Worm (Caenorhabditis elegans) whole organism, L1 larva: ENCODE data around the gene mua-3.
A peak's percentile ranks its signal among the peaks of the same experiment; 100 is the strongest.

Experiments
- C16A3.4 ChIP-seq: fragments of 150-350 bp; optimal IDR thresholded peaks from 2 replicates; lab custom pipeline; 2014; ENCODE audit warnings: missing biosample characterization, missing genetic modification characterization
- F16B12.6 ChIP-seq: fragments of 150-350 bp; optimal IDR thresholded peaks from 2 replicates; lab custom pipeline; 2014; ENCODE audit warnings: missing biosample characterization, missing genetic modification characterization
- aha-1 ChIP-seq: fragments of 150-350 bp; optimal IDR thresholded peaks from 2 replicates; lab custom pipeline; 2014; ENCODE audit warnings: missing biosample characterization, missing genetic modification characterization
- ceh-63 ChIP-seq: fragments of 200-800 bp; sonication (Bioruptor generic); optimal IDR thresholded peaks from 2 replicates; lab custom pipeline; 2018; ENCODE audit warnings: mild to moderate bottlenecking, missing genetic modification characterization, missing compliant biosample characterization
- ceh-8 ChIP-seq: fragments of 200-800 bp; sonication (Bioruptor generic); optimal IDR thresholded peaks from 2 replicates; lab custom pipeline; 2018; ENCODE audit warnings: mild to moderate bottlenecking, missing genetic modification characterization, moderate library complexity, missing compliant biosample characterization
- ceh-82 ChIP-seq, 3 experiments: fragments of 150-350 bp in 1 of 3; sonication (generic microtip) in 2 of 3; optimal IDR thresholded peaks; 2 replicates each; lab custom pipeline; 2014 to 2017; ENCODE audit warnings: missing biosample characterization in 3 of 3, missing genetic modification characterization in 3 of 3
- ces-1 ChIP-seq: fragments of 150-350 bp; optimal IDR thresholded peaks from 2 replicates; lab custom pipeline; 2014; ENCODE audit warnings: missing biosample characterization, missing genetic modification reagents, missing genetic modification characterization
- dpl-1 ChIP-seq, 3 experiments: fragments of 150-350 bp in 2 of 3; sonication (generic microtip) in 1 of 3; optimal IDR thresholded peaks; 2 replicates each; lab custom pipeline; 2014 to 2017; ENCODE audit warnings: missing biosample characterization in 3 of 3, missing genetic modification characterization in 3 of 3, missing genetic modification reagents in 3 of 3
- dsc-1 ChIP-seq: sonication (generic microtip); optimal IDR thresholded peaks from 2 replicates; lab custom pipeline; 2016; ENCODE audit warnings: mild to moderate bottlenecking, missing genetic modification characterization, missing compliant biosample characterization
- efl-1 ChIP-seq, 4 experiments: fragments of 150-350 bp; optimal IDR thresholded peaks in 3 of 4; peaks in 1 of 4; 1 replicate in 1 of 4; 2 replicates in 3 of 4; lab custom pipeline; 2014; ENCODE audit warnings: missing biosample characterization in 2 of 4, missing genetic modification characterization in 2 of 4, missing genetic modification reagents in 2 of 4
- egl-27 ChIP-seq, 2 experiments: fragments of 150-350 bp in 1 of 2; sonication (generic microtip); optimal IDR thresholded peaks; 3 replicates each; lab custom pipeline; 2017 to 2018; ENCODE audit warnings: missing biosample characterization in 2 of 2, missing genetic modification characterization in 2 of 2, missing genetic modification reagents in 2 of 2
- elt-3 ChIP-seq, 6 experiments: fragments of 150-350 bp in 1 of 6; sonication (generic microtip); optimal IDR thresholded peaks; 2 replicates each; lab custom pipeline; 2017 to 2018; ENCODE audit warnings: missing biosample characterization in 6 of 6, missing genetic modification characterization in 6 of 6, inconsistent platforms in 1 of 6
- ets-5 ChIP-seq: fragments of 200-800 bp; sonication (Bioruptor generic); IDR thresholded peaks from 2 replicates; pipeline ENCODE4 v1.3.6; 2022; ENCODE audit warnings: missing genetic modification characterization, missing compliant biosample characterization
- fkh-8 ChIP-seq: sonication (generic microtip); optimal IDR thresholded peaks from 2 replicates; lab custom pipeline; 2016; ENCODE audit warnings: mild to moderate bottlenecking, missing genetic modification characterization, missing compliant biosample characterization
- fos-1 ChIP-seq: fragments of 150-350 bp; optimal IDR thresholded peaks from 2 replicates; lab custom pipeline; 2014; ENCODE audit warnings: missing biosample characterization, missing genetic modification characterization
- grh-1 ChIP-seq: fragments of 200-800 bp; sonication (Bioruptor generic); IDR thresholded peaks from 2 replicates; pipeline ENCODE4 v1.3.6; 2022; ENCODE audit warnings: missing genetic modification reagents, missing genetic modification characterization, missing compliant biosample characterization
- hlh-4 ChIP-seq: sonication (generic microtip); optimal IDR thresholded peaks from 2 replicates; lab custom pipeline; 2016; ENCODE audit warnings: mild to moderate bottlenecking, missing genetic modification characterization, missing compliant biosample characterization
- hpl-2 ChIP-seq: fragments of 150-350 bp; optimal IDR thresholded peaks from 2 replicates; lab custom pipeline; 2014; ENCODE audit warnings: missing biosample characterization, missing genetic modification reagents, missing genetic modification characterization
- jun-1 ChIP-seq: fragments of 150-350 bp; optimal IDR thresholded peaks from 2 replicates; lab custom pipeline; 2014; ENCODE audit warnings: missing biosample characterization, missing genetic modification reagents, missing genetic modification characterization
- lin-15B ChIP-seq: fragments of 150-350 bp; sonication (generic microtip); optimal IDR thresholded peaks from 3 replicates; lab custom pipeline; 2014; ENCODE audit warnings: missing biosample characterization, missing genetic modification characterization
- lin-35 ChIP-seq, 2 experiments: fragments of 150-350 bp; optimal IDR thresholded peaks; 2 replicates each; lab custom pipeline; 2014; ENCODE audit warnings: missing biosample characterization in 2 of 2, missing genetic modification characterization in 2 of 2, missing genetic modification reagents in 2 of 2
- lir-3 ChIP-seq: sonication (generic microtip); optimal IDR thresholded peaks from 2 replicates; lab custom pipeline; 2016; ENCODE audit warnings: mild to moderate bottlenecking, missing genetic modification characterization, moderate library complexity, missing compliant biosample characterization; ENCODE audit not compliant: poor library complexity
- lsy-2 ChIP-seq, 2 experiments: fragments of 150-350 bp; optimal IDR thresholded peaks; 2 replicates each; lab custom pipeline; 2014; ENCODE audit warnings: missing biosample characterization in 2 of 2, missing genetic modification characterization in 2 of 2
- mef-2 ChIP-seq: fragments of 150-350 bp; optimal IDR thresholded peaks from 2 replicates; lab custom pipeline; 2014; ENCODE audit warnings: missing biosample characterization, missing genetic modification characterization
- mep-1 ChIP-seq: fragments of 150-350 bp; optimal IDR thresholded peaks from 2 replicates; lab custom pipeline; 2014; ENCODE audit warnings: missing biosample characterization, missing genetic modification characterization
- nhr-11 ChIP-seq: fragments of 150-350 bp; optimal IDR thresholded peaks from 2 replicates; lab custom pipeline; 2014; ENCODE audit warnings: missing biosample characterization, missing genetic modification characterization
- nhr-19 ChIP-seq: fragments of 200-800 bp; sonication (Bioruptor generic); conservative IDR thresholded peaks from 2 replicates; pipeline ENCODE4 v1.3.6; 2022; ENCODE audit warnings: missing genetic modification characterization, missing compliant biosample characterization
- nhr-237 ChIP-seq: fragments of 150-350 bp; optimal IDR thresholded peaks from 2 replicates; lab custom pipeline; 2014; ENCODE audit warnings: missing biosample characterization, missing genetic modification characterization
- nhr-28 ChIP-seq: fragments of 150-350 bp; optimal IDR thresholded peaks from 2 replicates; lab custom pipeline; 2014; ENCODE audit warnings: missing biosample characterization, missing genetic modification characterization
- nhr-47 ChIP-seq: sonication (generic microtip); optimal IDR thresholded peaks from 2 replicates; lab custom pipeline; 2016; ENCODE audit warnings: mild to moderate bottlenecking, missing genetic modification characterization, moderate library complexity, missing compliant biosample characterization
- nhr-71 ChIP-seq: sonication (generic microtip); optimal IDR thresholded peaks from 2 replicates; lab custom pipeline; 2016; ENCODE audit warnings: mild to moderate bottlenecking, missing genetic modification characterization, moderate library complexity, missing compliant biosample characterization
- nhr-85 ChIP-seq: sonication (generic microtip); peaks from one replicate; lab custom pipeline; 2016; ENCODE audit warnings: missing genetic modification characterization, inconsistent platforms, missing compliant biosample characterization
- nhr-90 ChIP-seq: sonication (generic microtip); optimal IDR thresholded peaks from 2 replicates; lab custom pipeline; 2016; ENCODE audit warnings: mild to moderate bottlenecking, missing genetic modification characterization, missing compliant biosample characterization; ENCODE audit not compliant: poor library complexity
- pax-3 ChIP-seq: fragments of 200-800 bp; sonication (Bioruptor generic); optimal IDR thresholded peaks from 2 replicates; lab custom pipeline; 2018; ENCODE audit warnings: mild to moderate bottlenecking, missing genetic modification characterization, moderate library complexity, missing compliant biosample characterization
- rnt-1 ChIP-seq: sonication (generic microtip); optimal IDR thresholded peaks from 2 replicates; lab custom pipeline; 2016; ENCODE audit warnings: mild to moderate bottlenecking, missing genetic modification characterization, moderate library complexity, missing compliant biosample characterization
- skn-1 ChIP-seq: fragments of 150-350 bp; optimal IDR thresholded peaks from 2 replicates; lab custom pipeline; 2014; ENCODE audit warnings: missing biosample characterization, missing genetic modification characterization
- tlp-1 ChIP-seq: fragments of 150-350 bp; optimal IDR thresholded peaks from 2 replicates; lab custom pipeline; 2014; ENCODE audit warnings: missing biosample characterization, missing genetic modification characterization
- unc-62 ChIP-seq: fragments of 150-350 bp; optimal IDR thresholded peaks from 2 replicates; lab custom pipeline; 2014; ENCODE audit warnings: missing biosample characterization, missing genetic modification reagents, missing genetic modification characterization
- unc-86 ChIP-seq: sonication (generic microtip); optimal IDR thresholded peaks from 2 replicates; lab custom pipeline; 2016; ENCODE audit warnings: missing genetic modification characterization, missing compliant biosample characterization
- unc-98 ChIP-seq: fragments of 200-800 bp; sonication (Bioruptor generic); IDR thresholded peaks from 2 replicates; pipeline ENCODE4 v1.3.6; 2022; ENCODE audit warnings: missing genetic modification characterization, missing compliant biosample characterization
- xbp-1 ChIP-seq: sonication (generic microtip); optimal IDR thresholded peaks from 2 replicates; lab custom pipeline; 2016; ENCODE audit warnings: missing genetic modification characterization, missing compliant biosample characterization
- zip-4 ChIP-seq: fragments of 200-800 bp; sonication (Bioruptor generic); optimal IDR thresholded peaks from 2 replicates; lab custom pipeline; 2018; ENCODE audit warnings: mild to moderate bottlenecking, missing genetic modification characterization, moderate library complexity, missing compliant biosample characterization
- ztf-11 ChIP-seq, 2 experiments: sonication (generic microtip); optimal IDR thresholded peaks; 2 replicates each; lab custom pipeline; 2016 to 2017; ENCODE audit warnings: missing genetic modification characterization in 2 of 2, missing biosample characterization in 1 of 2, missing compliant biosample characterization in 1 of 2

The mua-3 gene

DNA sequence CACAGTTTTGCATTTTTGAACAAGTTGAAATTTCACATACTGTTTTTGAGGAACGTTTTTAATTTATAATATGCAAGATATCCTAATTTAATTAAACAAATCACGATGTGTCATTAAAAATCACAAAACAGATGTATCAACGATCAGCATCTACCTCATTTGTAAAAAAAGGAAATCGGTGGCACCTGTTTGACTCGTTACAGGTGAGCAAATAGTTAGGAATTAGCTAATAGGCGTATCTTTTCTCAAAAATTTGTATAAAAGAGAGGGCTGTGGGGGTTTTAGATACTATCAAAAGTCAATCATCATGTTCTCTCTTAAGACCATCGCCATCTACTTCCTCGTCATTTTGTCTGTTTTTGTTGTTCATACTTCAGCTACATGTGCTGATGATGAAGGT is 38.6 kb downstream of the mua-3 start, which contains the start of gene T20G5.8:
Gene T20G5.8, plus strand, starts transcription at position 301 of the 400 bp plus-strand sequence.
- no peak for TF ChIP-seq ceh-63 (GFP tag; lab: Kevin White, UChicago)

- TF ChIP-seq grh-1 (GFP tag; lab: Robert Waterston, UW), result no peak
- TF ChIP-seq jun-1 (tag; lab: Kevin White, UChicago), result no peak
- TF ChIP-seq nhr-71 (tag; lab: Kevin White, UChicago), result no peak
- TF ChIP-seq mep-1 (tag; lab: Kevin White, UChicago), result no peak
- TF ChIP-seq nhr-28 (tag; lab: Kevin White, UChicago), result no peak
- TF ChIP-seq rnt-1 (tag; lab: Kevin White, UChicago), result no peak
- TF ChIP-seq nhr-90, result no peak
- no peak for TF ChIP-seq hlh-4 (tag; lab: Kevin White, UChicago)
- no peak for TF ChIP-seq ztf-11 (tag; optimal IDR thresholded peaks at IDR 0.05; lab: Kevin White, UChicago)
- TF ChIP-seq ces-1, result no peak
- no peak for TF ChIP-seq hpl-2 (GFP tag; lab: Kevin White, UChicago)
- no peak for TF ChIP-seq dsc-1
- TF ChIP-seq tlp-1 (tag; lab: Kevin White, UChicago), result no peak
- TF ChIP-seq unc-98 (GFP tag; lab: Robert Waterston, UW), result no peak
- TF ChIP-seq elt-3 (tag; optimal IDR thresholded peaks at IDR 0.05; lab: Kevin White, UChicago), result no peak
These were observed 40.7 kb downstream of the mua-3 start, which contains the start of the genes T20G5.13 and T20G5.12 for ce11 chrIII:10201235-10201634. T20G5.13 (minus strand) TSS chrIII:10201335. T20G5.12 (plus strand) TSS chrIII:10201604.

DNA sequence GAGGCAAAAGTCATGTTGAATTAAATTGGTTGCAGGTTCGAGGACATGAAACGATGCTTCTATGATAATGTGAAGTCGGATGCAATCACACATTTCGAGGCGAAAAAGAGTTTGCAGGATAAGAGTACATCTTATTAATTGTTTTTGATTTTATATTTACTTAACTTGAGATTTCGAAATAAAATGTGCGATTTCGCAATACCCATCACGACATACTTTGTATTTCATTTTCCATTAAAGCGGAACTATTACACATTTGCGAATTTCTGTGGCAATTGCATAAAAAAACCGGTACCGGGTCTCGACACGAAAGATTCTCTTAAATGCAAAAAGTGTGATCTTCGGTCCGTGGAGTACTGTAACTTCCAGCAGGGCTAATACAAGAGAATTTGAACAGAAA is 41.9 kb downstream of the mua-3 start:
- TF ChIP-seq efl-1 (optimal IDR thresholded peaks at IDR 0.05; lab: Kevin White, UChicago) (no peak), efl-1 (GFP tag; optimal IDR thresholded peaks at IDR 0.05 in 1 of 2; lab: Kevin White, UChicago) (peak in 1 of 2 experiments; percentile 6), skn-1 (tag; lab: Kevin White, UChicago) (peak; percentile 50), zip-4 (GFP tag; lab: Kevin White, UChicago) (peak; percentile 90), lin-35 (GFP tag; optimal IDR thresholded peaks at IDR 0.05; lab: Kevin White, UChicago) (no peak)

- TF ChIP-seq elt-3 (tag; optimal IDR thresholded peaks at IDR 0.05; lab: Kevin White, UChicago), result no peak
- TF ChIP-seq egl-27 (tag; optimal IDR thresholded peaks at IDR 0.05; lab: Kevin White, UChicago), result no peak
- peak in 1 of 3 experiments; percentile 57 for TF ChIP-seq ceh-82 (tag; optimal IDR thresholded peaks at IDR 0.05; lab: Kevin White, UChicago)
- TF ChIP-seq zip-4 (GFP tag; lab: Kevin White, UChicago), result no peak
- TF ChIP-seq fkh-8, result no peak
- no peak for TF ChIP-seq ets-5 (GFP tag; lab: Robert Waterston, UW)
- peak; percentile 17 to 51 (median 30) for TF ChIP-seq dpl-1 (GFP tag; optimal IDR thresholded peaks at IDR 0.05; lab: Kevin White, UChicago)
- TF ChIP-seq mef-2 (tag; lab: Kevin White, UChicago), result no peak
- no peak for TF ChIP-seq nhr-11
- no peak for TF ChIP-seq pax-3 (tag; lab: Kevin White, UChicago)
- TF ChIP-seq lir-3 (tag; lab: Kevin White, UChicago), result no peak
- no peak for TF ChIP-seq unc-86 (tag; lab: Kevin White, UChicago)
- TF ChIP-seq nhr-47 (tag; lab: Kevin White, UChicago), result peak; percentile 12
- no peak for TF ChIP-seq unc-98 (GFP tag; lab: Robert Waterston, UW)
- TF ChIP-seq lin-35 (GFP tag; optimal IDR thresholded peaks at IDR 0.05; lab: Kevin White, UChicago), result peak; percentile 45 to 57
- no peak for TF ChIP-seq F16B12.6 (tag; lab: Kevin White, UChicago)
- TF ChIP-seq efl-1 (optimal IDR thresholded peaks at IDR 0.05; lab: Kevin White, UChicago), result peak; percentile 26 to 35
- TF ChIP-seq efl-1 (GFP tag; optimal IDR thresholded peaks at IDR 0.05 in 1 of 2; lab: Kevin White, UChicago), result peak in 1 of 2 experiments; percentile 43
- no peak for TF ChIP-seq unc-62 (GFP tag; lab: Kevin White, UChicago)
- TF ChIP-seq ceh-8 (GFP tag; lab: Kevin White, UChicago), result no peak
- no peak for TF ChIP-seq fos-1
- no peak for TF ChIP-seq nhr-19 (GFP tag; lab: Robert Waterston, UW)
- TF ChIP-seq lin-15B (tag; lab: Kevin White, UChicago), result peak; percentile 70
- no peak for TF ChIP-seq ceh-63 (GFP tag; lab: Kevin White, UChicago)
- peak in 1 of 2 experiments; percentile 71 for TF ChIP-seq lsy-2 (tag; optimal IDR thresholded peaks at IDR 0.05; lab: Kevin White, UChicago)
- TF ChIP-seq nhr-237 (tag; lab: Kevin White, UChicago), result no peak
- peak; percentile 19 for TF ChIP-seq C16A3.4
- TF ChIP-seq nhr-85 (tag; lab: Kevin White, UChicago), result peak; percentile 48
- no peak for TF ChIP-seq aha-1 (tag; lab: Kevin White, UChicago)
- TF ChIP-seq xbp-1 (tag; lab: Kevin White, UChicago), result no peak
These were observed 42.7 kb downstream of the mua-3 start, which contains the start of gene chc-1 for ce11 chrIII:10202894-10203871. chc-1 (plus strand) TSS chrIII:10203821.
